Fruit fly (Drosophila melanogaster) whole organism, embryonic: ENCODE results near the gene Cpr73D.
A peak's percentile ranks its signal among the peaks of the same experiment; 100 is the strongest.

ENCODE experiments used
- Antp ChIP-seq: fragments of 200-800 bp; sonication (Bioruptor generic); optimal IDR thresholded peaks from 3 replicates; lab custom pipeline; 2016; ENCODE audit warnings: missing biosample characterization, missing genetic modification characterization
- B-H1 ChIP-seq: fragments of 200-800 bp; sonication (Bioruptor generic); IDR thresholded peaks from 3 replicates; pipeline ENCODE4 v1.3.6; 2022; ENCODE audit warnings: missing biosample characterization, missing genetic modification characterization
- CG10654 ChIP-seq: fragments of 200-800 bp; sonication (Bioruptor generic); optimal IDR thresholded peaks from 2 replicates; lab custom pipeline; 2016; ENCODE audit warnings: missing biosample characterization, missing genetic modification characterization
- CG11456 ChIP-seq: fragments of 200-800 bp; sonication (Bioruptor generic); IDR thresholded peaks from 3 replicates; pipeline ENCODE4 v1.3.6; 2022; ENCODE audit warnings: missing biosample characterization, missing genetic modification characterization
- CG12744 ChIP-seq: fragments of 200-800 bp; sonication (Bioruptor generic); optimal IDR thresholded peaks from 2 replicates; lab custom pipeline; 2016; ENCODE audit warnings: missing biosample characterization, missing genetic modification characterization
- CG13624 ChIP-seq: fragments of 200-800 bp; sonication (Bioruptor generic); optimal IDR thresholded peaks from 2 replicates; lab custom pipeline; 2016; ENCODE audit warnings: missing biosample characterization, missing genetic modification characterization
- CG14014 ChIP-seq: fragments of 200-800 bp; sonication (Bioruptor generic); IDR thresholded peaks from 2 replicates; pipeline ENCODE4 v1.3.6; 2022; ENCODE audit warnings: missing biosample characterization, missing genetic modification characterization
- CG15514 ChIP-seq: fragments of 200-800 bp; sonication (Bioruptor generic); optimal IDR thresholded peaks from 3 replicates; lab custom pipeline; 2017; ENCODE audit warnings: missing biosample characterization, missing genetic modification characterization, mild to moderate bottlenecking, moderate library complexity, missing genetic modification reagents
- CG2120 ChIP-seq: fragments of 200-800 bp; sonication (Bioruptor generic); optimal IDR thresholded peaks from 3 replicates; lab custom pipeline; 2016; ENCODE audit warnings: missing biosample characterization, missing genetic modification characterization
- CG3163 ChIP-seq: fragments of 200-800 bp; sonication (Bioruptor generic); optimal IDR thresholded peaks from 3 replicates; lab custom pipeline; 2016; ENCODE audit warnings: missing biosample characterization, missing genetic modification characterization
- CG5245 ChIP-seq: fragments of 200-800 bp; sonication (Bioruptor generic); optimal IDR thresholded peaks from 3 replicates; lab custom pipeline; 2016; ENCODE audit warnings: missing biosample characterization, missing genetic modification characterization
- CG6272 ChIP-seq: fragments of 200-800 bp; sonication (Bioruptor generic); IDR thresholded peaks from 2 replicates; pipeline ENCODE4 v1.3.6; 2022; ENCODE audit warnings: missing biosample characterization, missing genetic modification characterization
- CG8944 ChIP-seq: fragments of 200-800 bp; sonication (Bioruptor generic); optimal IDR thresholded peaks from 3 replicates; lab custom pipeline; 2016; ENCODE audit warnings: missing biosample characterization, missing genetic modification characterization
- Doc2 ChIP-seq: fragments of 200-800 bp; sonication (Bioruptor generic); IDR thresholded peaks from 2 replicates; pipeline ENCODE4 v1.3.6; 2022; ENCODE audit warnings: missing biosample characterization, missing genetic modification characterization
- Ets65A ChIP-seq: fragments of 200-800 bp; sonication (Bioruptor generic); peaks from one replicate; lab custom pipeline; 2016; ENCODE audit warnings: missing biosample characterization, missing genetic modification characterization
- H2.0 ChIP-seq: fragments of 200-800 bp; sonication (Bioruptor generic); IDR thresholded peaks from 2 replicates; pipeline ENCODE4 v1.3.6; 2022; ENCODE audit warnings: missing biosample characterization, missing genetic modification characterization
- HHEX ChIP-seq: fragments of 200-800 bp; sonication (Bioruptor generic); optimal IDR thresholded peaks from 3 replicates; lab custom pipeline; 2017; ENCODE audit warnings: missing biosample characterization, mild to moderate bottlenecking, missing genetic modification characterization, missing genetic modification reagents
- HmgD ChIP-seq: fragments of 200-800 bp; sonication (Bioruptor generic); optimal IDR thresholded peaks from 3 replicates; lab custom pipeline; 2016; ENCODE audit warnings: missing biosample characterization, missing genetic modification characterization
- MESR4 ChIP-seq: fragments of 200-800 bp; sonication (Bioruptor generic); optimal IDR thresholded peaks from 2 replicates; lab custom pipeline; 2018; ENCODE audit warnings: missing biosample characterization, mild to moderate bottlenecking, missing genetic modification characterization, moderate library complexity
- Med ChIP-seq: fragments of 200-800 bp; sonication (Bioruptor generic); peaks from one replicate; lab custom pipeline; 2016; ENCODE audit warnings: missing biosample characterization, missing genetic modification characterization, mild to moderate bottlenecking, inconsistent platforms, moderate library complexity
- TFAM ChIP-seq: fragments of 200-800 bp; sonication (Bioruptor generic); optimal IDR thresholded peaks from 2 replicates; lab custom pipeline; 2017; ENCODE audit warnings: missing biosample characterization, missing genetic modification characterization, inconsistent platforms
- YL-1 ChIP-seq: fragments of 200-800 bp; sonication (Bioruptor generic); optimal IDR thresholded peaks from 3 replicates; lab custom pipeline; 2017; ENCODE audit warnings: missing biosample characterization, mild to moderate bottlenecking, missing genetic modification characterization
- al ChIP-seq: fragments of 200-800 bp; sonication (Bioruptor generic); IDR thresholded peaks from 2 replicates; pipeline ENCODE4 v1.3.6; 2022; ENCODE audit warnings: missing biosample characterization, missing genetic modification characterization
- br ChIP-seq: fragments of >200 bp; optimal IDR thresholded peaks from 2 replicates; lab custom pipeline; 2017
- cad ChIP-seq: fragments of >200 bp; optimal IDR thresholded peaks from 2 replicates; lab custom pipeline; 2017; ENCODE audit warnings: missing biosample characterization, missing genetic modification characterization
- dati ChIP-seq: fragments of 200-800 bp; sonication (Bioruptor generic); IDR thresholded peaks from 2 replicates; pipeline ENCODE4 v1.3.6; 2022; ENCODE audit warnings: missing biosample characterization, missing genetic modification characterization
- dysf ChIP-seq: fragments of 200-800 bp; sonication (Bioruptor generic); IDR thresholded peaks from 3 replicates; pipeline ENCODE4 v1.3.6; 2022; ENCODE audit warnings: missing biosample characterization, missing genetic modification characterization
- gfzf ChIP-seq: fragments of 200-800 bp; sonication (Bioruptor generic); optimal IDR thresholded peaks from 2 replicates; lab custom pipeline; 2016; ENCODE audit warnings: missing biosample characterization, mild to moderate bottlenecking, missing genetic modification characterization, moderate library complexity
- grn ChIP-seq: fragments of 200-800 bp; sonication (Bioruptor generic); optimal IDR thresholded peaks from 3 replicates; lab custom pipeline; 2017; ENCODE audit warnings: missing biosample characterization, missing genetic modification characterization
- ham ChIP-seq: fragments of 200-800 bp; sonication (Bioruptor generic); IDR thresholded peaks from 2 replicates; pipeline ENCODE4 v1.3.6; 2022; ENCODE audit warnings: missing biosample characterization, missing genetic modification characterization
- lov ChIP-seq, 2 experiments: fragments of 200-800 bp in 1 of 2; fragments of >200 bp in 1 of 2; sonication (Bioruptor generic) in 1 of 2; IDR thresholded peaks in 1 of 2; optimal IDR thresholded peaks in 1 of 2; 2 replicates in 1 of 2; 3 replicates in 1 of 2; pipeline versions ENCODE4 v1.3.6 to Lab custom; 2017 to 2022; ENCODE audit warnings: missing biosample characterization in 1 of 2, missing genetic modification characterization in 1 of 2
- mirr ChIP-seq: fragments of 200-800 bp; sonication (Bioruptor generic); optimal IDR thresholded peaks from 3 replicates; lab custom pipeline; 2018; ENCODE audit warnings: missing biosample characterization, mild to moderate bottlenecking, missing genetic modification characterization
- nau ChIP-seq: fragments of 200-800 bp; sonication (Bioruptor generic); optimal IDR thresholded peaks from 3 replicates; lab custom pipeline; 2017; ENCODE audit warnings: missing biosample characterization, mild to moderate bottlenecking, missing genetic modification characterization, missing genetic modification reagents
- nom ChIP-seq: fragments of 200-800 bp; sonication (Bioruptor generic); optimal IDR thresholded peaks from 2 replicates; lab custom pipeline; 2017; ENCODE audit warnings: missing biosample characterization, missing genetic modification characterization, mild to moderate bottlenecking, moderate library complexity, missing genetic modification reagents
- pan ChIP-seq, 4 experiments: fragments of >200 bp in 3 of 4; fragments of 200-800 bp in 1 of 4; sonication (Bioruptor generic) in 1 of 4; optimal IDR thresholded peaks in 3 of 4; IDR thresholded peaks in 1 of 4; 2 replicates each; pipeline versions ENCODE4 v1.3.6 to Lab custom; 2017 to 2022; ENCODE audit warnings: missing biosample characterization in 2 of 4, missing genetic modification characterization in 2 of 4, mixed read lengths in 1 of 4
- scrt ChIP-seq: fragments of 200-800 bp; sonication (Bioruptor generic); optimal IDR thresholded peaks from 2 replicates; lab custom pipeline; 2018; ENCODE audit warnings: missing biosample characterization, mild to moderate bottlenecking, missing genetic modification characterization, moderate library complexity
- seq ChIP-seq: fragments of 200-800 bp; sonication (Bioruptor generic); IDR thresholded peaks from 2 replicates; pipeline ENCODE4 v1.3.6; 2022; ENCODE audit warnings: missing biosample characterization, missing genetic modification characterization
- sim ChIP-seq: fragments of 200-800 bp; sonication (Bioruptor generic); IDR thresholded peaks from 2 replicates; pipeline ENCODE4 v1.3.6; 2022; ENCODE audit warnings: missing biosample characterization, missing genetic modification characterization
- sna ChIP-seq: fragments of 200-800 bp; sonication (Bioruptor generic); IDR thresholded peaks from 2 replicates; pipeline ENCODE4 v1.3.6; 2022; ENCODE audit warnings: missing biosample characterization, missing genetic modification characterization; ENCODE audit not compliant: partially characterized antibody
- stwl ChIP-seq: fragments of 200-800 bp; sonication (Bioruptor generic); optimal IDR thresholded peaks from 3 replicates; lab custom pipeline; 2018; ENCODE audit warnings: missing biosample characterization, mild to moderate bottlenecking, missing genetic modification characterization, moderate library complexity
- tin ChIP-seq: fragments of 200-800 bp; sonication (Bioruptor generic); optimal IDR thresholded peaks from 3 replicates; lab custom pipeline; 2016; ENCODE audit warnings: missing biosample characterization, missing genetic modification characterization
- twi ChIP-seq: fragments of 200-800 bp; optimal IDR thresholded peaks from 2 replicates; lab custom pipeline; 2019; ENCODE audit warnings: missing biosample characterization, mild to moderate bottlenecking, missing genetic modification characterization, moderate library complexity
- vnd ChIP-seq: fragments of 200-800 bp; sonication (Bioruptor generic); IDR thresholded peaks from 3 replicates; pipeline ENCODE4 v1.3.6; 2022; ENCODE audit warnings: missing biosample characterization, missing genetic modification characterization; ENCODE audit not compliant: partially characterized antibody
- zen2 ChIP-seq: fragments of 200-800 bp; sonication (Bioruptor generic); IDR thresholded peaks from 3 replicates; pipeline ENCODE4 v1.3.6; 2022; ENCODE audit warnings: missing biosample characterization, missing genetic modification characterization; ENCODE audit not compliant: partially characterized antibody
- zfh1 ChIP-seq: fragments of 200-800 bp; sonication (Bioruptor generic); IDR thresholded peaks from 3 replicates; pipeline ENCODE4 v1.3.6; 2022; ENCODE audit warnings: missing biosample characterization, missing genetic modification characterization

Gene Cpr73D

DNA sequence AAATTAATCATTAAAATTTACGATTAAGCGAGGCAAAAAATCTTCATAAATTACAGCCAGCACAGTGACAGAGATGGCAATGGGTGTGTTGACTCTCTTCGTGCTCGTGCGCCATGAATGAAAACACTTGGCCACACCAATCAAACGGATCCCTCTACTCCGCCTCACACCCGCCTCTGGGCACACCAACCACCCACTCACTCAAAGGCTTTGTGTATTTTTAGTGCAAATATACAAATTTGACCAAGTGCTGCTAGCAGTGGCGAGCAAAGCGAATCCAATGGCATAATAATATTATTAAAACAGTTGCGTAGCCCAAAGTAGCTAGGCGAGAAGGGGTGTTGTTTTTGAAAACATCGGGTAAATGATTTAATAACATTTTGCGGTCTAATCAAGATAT is 67.9 kb downstream of the Cpr73D start (continued):
- TF ChIP-seq HmgD = no peak
- no peak for TF ChIP-seq pan (optimal IDR thresholded peaks at IDR 0.05; lab: Kevin White, UChicago)
- TF ChIP-seq pan (GFP tag; optimal IDR thresholded peaks at IDR 0.05 in 1 of 2, IDR thresholded peaks at IDR 0.05 in 1 of 2) = no peak
- no peak for TF ChIP-seq cad (GFP tag; lab: Kevin White, UChicago)
- peak; percentile 64 for TF ChIP-seq Med
- TF ChIP-seq CG6272 (GFP tag; lab: Robert Waterston, UW) = no peak
- no peak for TF ChIP-seq CG10654
- TF ChIP-seq al = no peak
- no peak for TF ChIP-seq br
- TF ChIP-seq YL-1 (GFP tag; lab: Kevin White, UChicago) = no peak
- TF ChIP-seq ham (GFP tag; lab: Robert Waterston, UW) = no peak
- TF ChIP-seq zfh1 (GFP tag; lab: Robert Waterston, UW) = no peak
- TF ChIP-seq Antp (GFP tag; lab: Kevin White, UChicago) = no peak
- no peak for TF ChIP-seq B-H1
- no peak for TF ChIP-seq CG13624 (GFP tag; lab: Kevin White, UChicago)
- TF ChIP-seq lov (optimal IDR thresholded peaks at IDR 0.05; lab: Kevin White, UChicago) = no peak
- TF ChIP-seq lov (GFP tag; IDR thresholded peaks at IDR 0.05; lab: Robert Waterston, UW) = no peak
- TF ChIP-seq CG5245 (GFP tag; lab: Kevin White, UChicago) = no peak
- no peak for TF ChIP-seq sim
- no peak for TF ChIP-seq CG3163
- no peak for TF ChIP-seq CG14014 (GFP tag; lab: Robert Waterston, UW)
- 0 out of 2 replicates have a peak, but pooled peaks have one; percentile 8 for TF ChIP-seq dati (GFP tag; lab: Robert Waterston, UW)
- TF ChIP-seq gfzf (GFP tag; lab: Kevin White, UChicago) = peak; percentile 6
- no peak for TF ChIP-seq CG8944 (GFP tag; lab: Kevin White, UChicago)
- no peak for TF ChIP-seq mirr (GFP tag; lab: Kevin White, UChicago)
- TF ChIP-seq Ets65A = no peak
- TF ChIP-seq grn (GFP tag; lab: Kevin White, UChicago) = no peak
- TF ChIP-seq MESR4 = no peak
- TF ChIP-seq Doc2 = no peak
- TF ChIP-seq CG2120 = no peak
- no peak for TF ChIP-seq CG12744 (GFP tag; lab: Kevin White, UChicago)
- TF ChIP-seq tin (GFP tag; lab: Kevin White, UChicago) = no peak
- TF ChIP-seq nom (GFP tag; lab: Kevin White, UChicago) = no peak
- no peak for TF ChIP-seq sna (GFP tag; lab: Robert Waterston, UW)
- TF ChIP-seq nau = peak; percentile 24
- TF ChIP-seq H2.0 (GFP tag; lab: Robert Waterston, UW) = no peak
- no peak for TF ChIP-seq HHEX (GFP tag; lab: Kevin White, UChicago)
- no peak for TF ChIP-seq vnd (GFP tag; lab: Robert Waterston, UW)
- TF ChIP-seq zen2 (GFP tag; lab: Robert Waterston, UW) = 0 out of 3 replicates have a peak, but pooled peaks have one; percentile 29
- peak; percentile 95 for TF ChIP-seq stwl (tag; lab: Kevin White, UChicago)
- no peak for TF ChIP-seq CG11456 (GFP tag; lab: Robert Waterston, UW)
- no peak for TF ChIP-seq twi (tag; lab: Kevin White, UChicago)
- no peak for TF ChIP-seq scrt (GFP tag; lab: Kevin White, UChicago)
- no peak for TF ChIP-seq seq (GFP tag; lab: Robert Waterston, UW)
- no peak for TF ChIP-seq TFAM (GFP tag; lab: Kevin White, UChicago)
- TF ChIP-seq dysf (GFP tag; lab: Robert Waterston, UW) = 0 out of 3 replicates have a peak, but pooled peaks have one; percentile 11
- peak; percentile 17 for TF ChIP-seq CG15514 (GFP tag; lab: Kevin White, UChicago)
